Worm (Caenorhabditis elegans) whole organism, young adult: ENCODE results near the gene Y54G11A.4.

Source experiments
- B0261.1 ChIP-seq: sonication (generic microtip); optimal IDR thresholded peaks from 2 replicates; lab custom pipeline; 2016; ENCODE audit warnings: mild to moderate bottlenecking, missing genetic modification characterization, moderate library complexity, missing compliant biosample characterization
- C17E4.6 ChIP-seq: fragments of 200-800 bp; sonication (Bioruptor generic); IDR thresholded peaks from 2 replicates; pipeline ENCODE4 v1.3.6; 2022; ENCODE audit warnings: missing genetic modification reagents, missing genetic modification characterization, missing compliant biosample characterization
- F22D6.2 ChIP-seq: sonication (generic microtip); optimal IDR thresholded peaks from 2 replicates; lab custom pipeline; 2016; ENCODE audit warnings: mild to moderate bottlenecking, missing genetic modification characterization, missing compliant biosample characterization
- F23B12.7 ChIP-seq: sonication (generic microtip); optimal IDR thresholded peaks from 2 replicates; lab custom pipeline; 2017; ENCODE audit warnings: missing genetic modification characterization, mild to moderate bottlenecking, missing compliant biosample characterization, antibody characterized with exemption, moderate library complexity; ENCODE audit not compliant: insufficient read depth
- F39B2.1 ChIP-seq: fragments of 200-800 bp; sonication (Bioruptor generic); IDR thresholded peaks from 2 replicates; pipeline ENCODE4 v1.3.6; 2022; ENCODE audit warnings: missing genetic modification reagents, missing genetic modification characterization, missing compliant biosample characterization
- K12H6.12 ChIP-seq: fragments of 200-800 bp; sonication (Bioruptor generic); optimal IDR thresholded peaks from 2 replicates; lab custom pipeline; 2018; ENCODE audit warnings: mild to moderate bottlenecking, missing genetic modification characterization, missing compliant biosample characterization
- T26A5.8 ChIP-seq: sonication (generic microtip); optimal IDR thresholded peaks from 2 replicates; lab custom pipeline; 2016; ENCODE audit warnings: missing genetic modification characterization, missing compliant biosample characterization
- Y53F4B.3 ChIP-seq: fragments of 200-800 bp; sonication (Bioruptor generic); IDR thresholded peaks from 2 replicates; pipeline ENCODE4 v1.3.6; 2022; ENCODE audit warnings: missing genetic modification reagents, missing genetic modification characterization, missing compliant biosample characterization
- Y79H2A.3 ChIP-seq: fragments of 200-800 bp; sonication (Bioruptor generic); conservative IDR thresholded peaks from 2 replicates; pipeline ENCODE4 v1.3.6; 2022; ENCODE audit warnings: missing genetic modification reagents, missing genetic modification characterization, missing compliant biosample characterization
- ZK185.1 ChIP-seq: sonication (generic microtip); optimal IDR thresholded peaks from 2 replicates; lab custom pipeline; 2016; ENCODE audit warnings: mild to moderate bottlenecking, missing genetic modification characterization, missing compliant biosample characterization; ENCODE audit not compliant: poor library complexity, severe bottlenecking
- ama-1 ChIP-seq, 3 experiments: fragments of 150-350 bp in 1 of 3; sonication (generic microtip) in 2 of 3; optimal IDR thresholded peaks; 2 replicates each; lab custom pipeline; 2014 to 2018; ENCODE audit warnings: missing biosample characterization in 2 of 3, missing genetic modification characterization in 2 of 3, missing genetic modification reagents in 2 of 3
- aptf-3 ChIP-seq: fragments of 200-800 bp; sonication (Bioruptor generic); IDR thresholded peaks from 2 replicates; pipeline ENCODE4 v1.3.6; 2022; ENCODE audit warnings: missing genetic modification characterization, missing compliant biosample characterization
- attf-6 ChIP-seq: fragments of 200-800 bp; sonication (Bioruptor generic); IDR thresholded peaks from 2 replicates; pipeline ENCODE4 v1.3.6; 2022; ENCODE audit warnings: missing genetic modification reagents, missing genetic modification characterization, missing compliant biosample characterization
- cebp-2 ChIP-seq: fragments of 200-800 bp; sonication (Bioruptor generic); IDR thresholded peaks from 2 replicates; pipeline ENCODE4 v1.3.6; 2022; ENCODE audit warnings: missing genetic modification characterization, missing compliant biosample characterization
- ceh-100 ChIP-seq: fragments of 200-800 bp; sonication (Bioruptor generic); IDR thresholded peaks from 2 replicates; pipeline ENCODE4 v1.3.6; 2022; ENCODE audit warnings: missing genetic modification reagents, missing genetic modification characterization, missing compliant biosample characterization
- ceh-79 ChIP-seq: sonication (generic microtip); optimal IDR thresholded peaks from 2 replicates; lab custom pipeline; 2017; ENCODE audit warnings: mild to moderate bottlenecking, missing genetic modification characterization, missing compliant biosample characterization
- die-1 ChIP-seq: sonication (generic microtip); optimal IDR thresholded peaks from 2 replicates; lab custom pipeline; 2016; ENCODE audit warnings: missing genotype, mild to moderate bottlenecking, missing genetic modification characterization, missing compliant biosample characterization
- dox-1 ChIP-seq: fragments of 200-800 bp; sonication (Bioruptor generic); IDR thresholded peaks from 2 replicates; pipeline ENCODE4 v1.3.6; 2022; ENCODE audit warnings: missing genetic modification reagents, missing genetic modification characterization, missing compliant biosample characterization
- egl-18 ChIP-seq: fragments of 200-800 bp; sonication (Bioruptor generic); IDR thresholded peaks from 2 replicates; pipeline ENCODE4 v1.3.6; 2022; ENCODE audit warnings: missing genetic modification reagents, missing genetic modification characterization, missing compliant biosample characterization
- egrh-3 ChIP-seq: fragments of 200-800 bp; sonication (Bioruptor generic); IDR thresholded peaks from 2 replicates; pipeline ENCODE4 v1.3.6; 2022; ENCODE audit warnings: missing genetic modification reagents, missing genetic modification characterization, missing compliant biosample characterization
- ekl-4 ChIP-seq: fragments of 200-800 bp; sonication (Bioruptor generic); IDR thresholded peaks from 2 replicates; pipeline ENCODE4 v1.3.6; 2022; ENCODE audit warnings: missing genetic modification reagents, missing genetic modification characterization, missing compliant biosample characterization
- hmg-1.2 ChIP-seq: fragments of 200-800 bp; sonication (Bioruptor generic); IDR thresholded peaks from 2 replicates; pipeline ENCODE4 v1.3.6; 2022; ENCODE audit warnings: missing genetic modification reagents, missing genetic modification characterization, missing compliant biosample characterization
- hmg-20 ChIP-seq: fragments of 200-800 bp; sonication (Bioruptor generic); IDR thresholded peaks from 2 replicates; pipeline ENCODE4 v1.3.6; 2022; ENCODE audit warnings: missing genetic modification reagents, missing genetic modification characterization, missing compliant biosample characterization
- lag-1 ChIP-seq: fragments of 200-800 bp; sonication (Bioruptor generic); IDR thresholded peaks from 2 replicates; pipeline ENCODE4 v1.3.6; 2022; ENCODE audit warnings: missing genetic modification reagents, missing genetic modification characterization, missing compliant biosample characterization
- let-607 ChIP-seq, 2 experiments: fragments of 200-800 bp in 1 of 2; sonication (Bioruptor generic) in 1 of 2; sonication (generic microtip) in 1 of 2; optimal IDR thresholded peaks; 2 replicates each; lab custom pipeline; 2016 to 2018; ENCODE audit warnings: mild to moderate bottlenecking in 2 of 2, missing compliant biosample characterization in 2 of 2, missing genetic modification characterization in 2 of 2, moderate library complexity in 2 of 2, missing genotype in 1 of 2
- lin-26 ChIP-seq: fragments of 200-800 bp; sonication (Bioruptor generic); IDR thresholded peaks from 2 replicates; pipeline ENCODE4 v1.3.6; 2022; ENCODE audit warnings: missing genetic modification reagents, missing genetic modification characterization, missing compliant biosample characterization
- lsl-1 ChIP-seq: fragments of 200-800 bp; sonication (Bioruptor generic); optimal IDR thresholded peaks from 2 replicates; lab custom pipeline; 2018; ENCODE audit warnings: mild to moderate bottlenecking, missing genetic modification characterization, moderate library complexity, missing compliant biosample characterization
- madf-6 ChIP-seq: fragments of 200-800 bp; sonication (Bioruptor generic); IDR thresholded peaks from 2 replicates; pipeline ENCODE4 v1.3.6; 2022; ENCODE audit warnings: missing genetic modification reagents, missing genetic modification characterization, missing compliant biosample characterization
- nfya-1 ChIP-seq: sonication (generic microtip); optimal IDR thresholded peaks from 2 replicates; lab custom pipeline; 2017; ENCODE audit warnings: antibody characterized with exemption, missing compliant biosample characterization, missing genetic modification characterization, borderline replicate concordance; ENCODE audit not compliant: insufficient read depth
- nhr-179 ChIP-seq: sonication (generic microtip); optimal IDR thresholded peaks from 2 replicates; lab custom pipeline; 2016; ENCODE audit warnings: mild to moderate bottlenecking, missing genetic modification characterization, missing compliant biosample characterization
- nhr-90 ChIP-seq: sonication (generic microtip); optimal IDR thresholded peaks from 2 replicates; lab custom pipeline; 2016; ENCODE audit warnings: missing genotype, mild to moderate bottlenecking, missing genetic modification characterization, missing compliant biosample characterization
- pbrm-1 ChIP-seq: fragments of 200-800 bp; sonication (Bioruptor generic); IDR thresholded peaks from 2 replicates; pipeline ENCODE4 v1.3.6; 2022; ENCODE audit warnings: missing genetic modification reagents, missing genetic modification characterization, missing compliant biosample characterization
- rcor-1 ChIP-seq: fragments of 200-800 bp; sonication (Bioruptor generic); IDR thresholded peaks from 2 replicates; pipeline ENCODE4 v1.3.6; 2022; ENCODE audit warnings: missing genetic modification reagents, missing genetic modification characterization, missing compliant biosample characterization
- rpc-1 ChIP-seq, 2 experiments: fragments of 150-350 bp in 1 of 2; sonication (generic microtip) in 1 of 2; optimal IDR thresholded peaks; 2 replicates each; lab custom pipeline; 2014 to 2018; ENCODE audit warnings: missing biosample characterization in 1 of 2, missing genetic modification characterization in 1 of 2, missing genetic modification reagents in 1 of 2, missing genotype in 1 of 2
- snpc-1.1 ChIP-seq: sonication (generic microtip); optimal IDR thresholded peaks from 2 replicates; lab custom pipeline; 2017; ENCODE audit warnings: missing genetic modification characterization, mild to moderate bottlenecking, missing compliant biosample characterization, antibody characterized with exemption, moderate library complexity, missing genotype, missing genetic modification reagents; ENCODE audit not compliant: insufficient read depth
- snpc-4 ChIP-seq, 5 experiments: fragments of 150-350 bp in 1 of 5; sonication (generic microtip) in 4 of 5; optimal IDR thresholded peaks; 2 replicates each; lab custom pipeline; 2014 to 2018; ENCODE audit warnings: missing genetic modification characterization in 5 of 5, missing biosample characterization in 3 of 5, antibody characterized with exemption in 2 of 5, mild to moderate bottlenecking in 2 of 5, missing compliant biosample characterization in 2 of 5, missing genotype in 2 of 5, moderate library complexity in 2 of 5, missing genetic modification reagents in 1 of 5
- sptf-2 ChIP-seq: fragments of 200-800 bp; sonication (Bioruptor generic); optimal IDR thresholded peaks from 2 replicates; lab custom pipeline; 2018; ENCODE audit warnings: mild to moderate bottlenecking, missing genetic modification characterization, missing compliant biosample characterization
- tbp1 ChIP-seq: fragments of 200-800 bp; sonication (Bioruptor generic); optimal IDR thresholded peaks from 2 replicates; lab custom pipeline; 2018; ENCODE audit warnings: mild to moderate bottlenecking, missing genetic modification characterization, missing compliant biosample characterization
- unc-62 ChIP-seq: fragments of 150-350 bp; optimal IDR thresholded peaks from 2 replicates; lab custom pipeline; 2014; ENCODE audit warnings: missing biosample characterization, missing genetic modification reagents, missing genetic modification characterization
- xnd-1 ChIP-seq: sonication (generic microtip); optimal IDR thresholded peaks from 2 replicates; lab custom pipeline; 2016; ENCODE audit warnings: missing genotype, missing genetic modification reagents, missing genetic modification characterization, missing compliant biosample characterization
- zfh-2 ChIP-seq: fragments of 200-800 bp; sonication (Bioruptor generic); conservative IDR thresholded peaks from 2 replicates; pipeline ENCODE4 v1.3.6; 2022; ENCODE audit warnings: missing genetic modification reagents, missing genetic modification characterization, missing compliant biosample characterization
- zim-3 ChIP-seq: sonication (generic microtip); optimal IDR thresholded peaks from 2 replicates; lab custom pipeline; 2017; ENCODE audit warnings: mild to moderate bottlenecking, missing genetic modification characterization, moderate library complexity, missing compliant biosample characterization
- ztf-25 ChIP-seq: fragments of 200-800 bp; sonication (Bioruptor generic); IDR thresholded peaks from 2 replicates; pipeline ENCODE4 v1.3.6; 2022; ENCODE audit warnings: missing genetic modification reagents, missing genetic modification characterization, missing compliant biosample characterization
- ztf-28 ChIP-seq: fragments of 200-800 bp; sonication (Bioruptor generic); IDR thresholded peaks from 2 replicates; pipeline ENCODE4 v1.3.6; 2022; ENCODE audit warnings: missing genetic modification reagents, missing genetic modification characterization, missing compliant biosample characterization
- ztf-3 ChIP-seq: fragments of 200-800 bp; sonication (Bioruptor generic); optimal IDR thresholded peaks from 2 replicates; lab custom pipeline; 2018; ENCODE audit warnings: mild to moderate bottlenecking, missing genetic modification characterization, missing compliant biosample characterization

Gene Y54G11A.4

DNA sequence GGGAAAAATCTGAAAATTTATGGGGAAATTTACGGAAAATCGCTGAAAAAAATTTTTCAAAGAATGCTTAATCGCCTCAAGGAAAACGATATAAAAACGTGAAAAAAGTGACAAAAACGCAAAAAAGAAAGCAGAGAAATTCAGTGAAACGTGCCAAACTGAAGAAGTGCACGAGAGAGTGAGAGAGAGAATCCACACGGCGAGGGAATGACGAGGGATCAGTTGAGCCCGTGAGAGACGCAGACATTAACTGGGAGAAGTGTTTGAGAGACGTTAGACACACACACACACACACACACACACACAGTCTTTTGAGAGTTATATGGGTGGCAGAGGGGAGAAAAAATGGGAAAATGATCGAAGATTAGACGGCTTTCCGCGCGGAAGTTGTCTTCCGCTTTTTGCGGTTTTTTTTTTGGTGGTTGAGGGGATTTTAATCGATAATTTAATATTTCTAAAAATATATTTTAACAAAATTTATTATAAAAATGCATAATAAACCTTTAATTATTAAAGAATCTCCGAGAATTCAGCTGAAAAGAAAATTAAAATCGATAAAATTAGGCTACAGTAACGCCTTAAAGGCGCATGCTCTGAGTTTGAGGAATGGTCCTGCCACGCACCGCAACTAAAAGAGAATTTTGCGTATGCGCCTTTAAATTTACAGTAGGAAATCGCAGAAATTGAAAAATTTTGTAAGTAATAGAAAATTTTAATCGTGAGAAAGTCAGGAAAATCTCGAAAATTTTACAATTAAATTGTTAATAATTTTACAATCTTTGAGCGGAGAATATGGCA is 48.0 kb upstream of the Y54G11A.4 start (continued):
- TF ChIP-seq dox-1 (GFP tag; lab: Robert Waterston, UW) (peak; percentile 76), Y79H2A.3 (GFP tag; lab: Robert Waterston, UW) (no peak), lag-1 (GFP tag; lab: Robert Waterston, UW) (no peak), snpc-4 (GFP tag; optimal IDR thresholded peaks at IDR 0.05; lab: Kevin White, UChicago) (no peak), snpc-4 (tag; optimal IDR thresholded peaks at IDR 0.05; lab: Kevin White, UChicago) (peak in 2 of 4 experiments; percentile 17 to 60), unc-62 (no peak), ztf-28 (GFP tag; lab: Robert Waterston, UW) (peak; percentile 79; the same call in 1 of the 2 replicates), nhr-179 (tag; lab: Kevin White, UChicago) (no peak), xnd-1 (tag; lab: Kevin White, UChicago) (peak; percentile 100), ekl-4 (GFP tag; lab: Robert Waterston, UW) (peak; percentile 74), rcor-1 (GFP tag; lab: Robert Waterston, UW) (peak; percentile 82), T26A5.8 (no peak), nfya-1 (tag; lab: Kevin White, UChicago) (no peak), Y53F4B.3 (GFP tag; lab: Robert Waterston, UW) (peak; percentile 56), cebp-2 (GFP tag; lab: Robert Waterston, UW) (no peak), ama-1 (optimal IDR thresholded peaks at IDR 0.05; lab: Kevin White, UChicago) (no peak), ama-1 (GFP tag; optimal IDR thresholded peaks at IDR 0.05; lab: Kevin White, UChicago) (no peak), sptf-2 (GFP tag; lab: Kevin White, UChicago) (no peak), lin-26 (GFP tag; lab: Robert Waterston, UW) (no peak), F22D6.2 (no peak), egrh-3 (no peak), C17E4.6 (no peak), nhr-90 (tag; lab: Kevin White, UChicago) (no peak), aptf-3 (GFP tag; lab: Robert Waterston, UW) (no peak), tbp1 (GFP tag; lab: Kevin White, UChicago) (peak; percentile 53), rpc-1 (optimal IDR thresholded peaks at IDR 0.05; lab: Kevin White, UChicago) (no peak), rpc-1 (tag; optimal IDR thresholded peaks at IDR 0.05; lab: Kevin White, UChicago) (no peak), lsl-1 (peak; percentile 100), hmg-1.2 (GFP tag; lab: Robert Waterston, UW) (peak; percentile 95), hmg-20 (0 out of 2 replicates have a peak, but pooled peaks have one; percentile 7), zfh-2 (GFP tag; lab: Robert Waterston, UW) (no peak; the same call in 1 of the 2 replicates), ztf-3 (GFP tag; lab: Kevin White, UChicago) (no peak), snpc-1.1 (tag; lab: Kevin White, UChicago) (peak; percentile 71), F23B12.7 (tag; lab: Kevin White, UChicago) (no peak), zim-3 (tag; lab: Kevin White, UChicago) (no peak), madf-6 (GFP tag; lab: Robert Waterston, UW) (peak; percentile 99), F39B2.1 (no peak), ceh-79 (tag; lab: Kevin White, UChicago) (no peak), K12H6.12 (tag; lab: Kevin White, UChicago) (peak; percentile 15), ZK185.1 (tag; lab: Kevin White, UChicago) (no peak), B0261.1 (tag; lab: Kevin White, UChicago) (no peak), ceh-100 (peak; percentile 68), egl-18 (GFP tag; lab: Robert Waterston, UW) (no peak), attf-6 (GFP tag; lab: Robert Waterston, UW) (peak; percentile 75), ztf-25 (GFP tag; lab: Robert Waterston, UW) (no peak), let-607 (tag; optimal IDR thresholded peaks at IDR 0.05; lab: Kevin White, UChicago) (peak in 1 of 2 experiments; percentile 15), die-1 (no peak), pbrm-1 (GFP tag; lab: Robert Waterston, UW) (peak; percentile 70)
